Fruit fly (Drosophila melanogaster) whole organism, embryonic: ENCODE results near the gene CG17754.

Experiments
- Abd-B ChIP-seq: fragments of 200-800 bp; sonication (Bioruptor generic); optimal IDR thresholded peaks from 2 replicates; lab custom pipeline; 2018; ENCODE audit warnings: missing biosample characterization, mild to moderate bottlenecking, missing genetic modification characterization, moderate library complexity
- Adf1 ChIP-seq: fragments of 200-800 bp; sonication (Bioruptor generic); IDR thresholded peaks from 2 replicates; pipeline ENCODE4 v1.3.6; 2022; ENCODE audit warnings: missing biosample characterization, missing genetic modification characterization
- B-H2 ChIP-seq: fragments of 200-800 bp; sonication (Bioruptor generic); optimal IDR thresholded peaks from 2 replicates; lab custom pipeline; 2018; ENCODE audit warnings: missing biosample characterization, mild to moderate bottlenecking, missing genetic modification characterization
- BtbVII ChIP-seq: fragments of 200-800 bp; sonication (Bioruptor generic); optimal IDR thresholded peaks from 3 replicates; lab custom pipeline; 2017; ENCODE audit warnings: missing biosample characterization, mild to moderate bottlenecking, missing genetic modification characterization
- CG10274 ChIP-seq: fragments of 200-800 bp; sonication (Bioruptor generic); optimal IDR thresholded peaks from 3 replicates; lab custom pipeline; 2017; ENCODE audit warnings: missing biosample characterization, mild to moderate bottlenecking, missing genetic modification characterization
- CG14860 ChIP-seq: fragments of 200-800 bp; sonication (Bioruptor generic); IDR thresholded peaks from 3 replicates; pipeline ENCODE4 v1.3.6; 2022; ENCODE audit warnings: missing biosample characterization, missing genetic modification characterization; ENCODE audit not compliant: partially characterized antibody
- CG15269 ChIP-seq: fragments of 200-800 bp; sonication (Bioruptor generic); optimal IDR thresholded peaks from 2 replicates; lab custom pipeline; 2018; ENCODE audit warnings: missing biosample characterization, mild to moderate bottlenecking, missing genetic modification characterization, moderate library complexity
- CG15696 ChIP-seq: fragments of 200-800 bp; sonication (Bioruptor generic); optimal IDR thresholded peaks from 2 replicates; lab custom pipeline; 2019; ENCODE audit warnings: missing biosample characterization, mild to moderate bottlenecking, missing genetic modification characterization, moderate library complexity
- CG1647 ChIP-seq: fragments of 200-800 bp; sonication (Bioruptor generic); optimal IDR thresholded peaks from 3 replicates; lab custom pipeline; 2016; ENCODE audit warnings: missing biosample characterization, missing genetic modification characterization
- CG16863 ChIP-seq: fragments of 200-800 bp; sonication (Bioruptor generic); optimal IDR thresholded peaks from 3 replicates; lab custom pipeline; 2016; ENCODE audit warnings: missing biosample characterization, missing genetic modification characterization
- CG17186 ChIP-seq: fragments of 200-800 bp; sonication (Bioruptor generic); optimal IDR thresholded peaks from 3 replicates; lab custom pipeline; 2017; ENCODE audit warnings: missing biosample characterization, missing genetic modification reagents, missing genetic modification characterization
- CG18599 ChIP-seq: fragments of 200-800 bp; sonication (Bioruptor generic); optimal IDR thresholded peaks from 3 replicates; lab custom pipeline; 2017; ENCODE audit warnings: missing biosample characterization, missing genetic modification characterization, mild to moderate bottlenecking, moderate library complexity, missing genetic modification reagents
- CG2678 ChIP-seq: fragments of 200-800 bp; sonication (Bioruptor generic); optimal IDR thresholded peaks from 3 replicates; lab custom pipeline; 2019; ENCODE audit warnings: missing biosample characterization, mild to moderate bottlenecking, missing genetic modification characterization, moderate library complexity
- CG30020 ChIP-seq: fragments of 200-800 bp; optimal IDR thresholded peaks from 2 replicates; lab custom pipeline; 2019; ENCODE audit warnings: missing biosample characterization, mild to moderate bottlenecking, missing genetic modification characterization, moderate library complexity
- CG31388 ChIP-seq: fragments of 200-800 bp; sonication (Bioruptor generic); optimal IDR thresholded peaks from 2 replicates; lab custom pipeline; 2016; ENCODE audit warnings: missing biosample characterization, missing genetic modification characterization
- CG32772 ChIP-seq: fragments of 200-800 bp; sonication (Bioruptor generic); IDR thresholded peaks from 2 replicates; pipeline ENCODE4 v1.3.6; 2022; ENCODE audit warnings: missing biosample characterization, missing genetic modification characterization
- CG33557 ChIP-seq: fragments of 200-800 bp; sonication (Bioruptor generic); optimal IDR thresholded peaks from 2 replicates; lab custom pipeline; 2019; ENCODE audit warnings: missing biosample characterization, mild to moderate bottlenecking, missing genetic modification characterization, moderate library complexity
- CG3407 ChIP-seq: fragments of 200-800 bp; sonication (Bioruptor generic); optimal IDR thresholded peaks from 2 replicates; lab custom pipeline; 2018; ENCODE audit warnings: missing biosample characterization, mild to moderate bottlenecking, missing genetic modification characterization
- CG4360 ChIP-seq: fragments of 200-800 bp; sonication (Bioruptor generic); IDR thresholded peaks from 2 replicates; pipeline ENCODE4 v1.3.6; 2022; ENCODE audit warnings: missing biosample characterization, missing genetic modification characterization
- CG6254 ChIP-seq: fragments of 200-800 bp; sonication (Bioruptor generic); optimal IDR thresholded peaks from 3 replicates; lab custom pipeline; 2017; ENCODE audit warnings: mild to moderate bottlenecking, missing biosample characterization, missing genetic modification reagents, missing genetic modification characterization
- CG6689 ChIP-seq: fragments of 200-800 bp; sonication (Bioruptor generic); IDR thresholded peaks from 2 replicates; pipeline ENCODE4 v1.3.6; 2022; ENCODE audit warnings: missing biosample characterization, missing genetic modification characterization
- CG9437 ChIP-seq: fragments of 200-800 bp; sonication (Bioruptor generic); optimal IDR thresholded peaks from 2 replicates; lab custom pipeline; 2018; ENCODE audit warnings: missing biosample characterization, mild to moderate bottlenecking, missing genetic modification characterization
- Camta ChIP-seq: fragments of 200-800 bp; sonication (Bioruptor generic); optimal IDR thresholded peaks from 2 replicates; lab custom pipeline; 2016; ENCODE audit warnings: missing biosample characterization, missing genetic modification characterization
- Dek ChIP-seq: fragments of 200-800 bp; sonication (Bioruptor generic); optimal IDR thresholded peaks from 3 replicates; lab custom pipeline; 2019; ENCODE audit warnings: missing biosample characterization, mild to moderate bottlenecking, missing genetic modification characterization, moderate library complexity
- Hr3 ChIP-seq: fragments of 200-800 bp; sonication (Bioruptor generic); optimal IDR thresholded peaks from 3 replicates; lab custom pipeline; 2016; ENCODE audit warnings: missing biosample characterization, missing genetic modification characterization
- Jarid2 ChIP-seq: fragments of 200-800 bp; sonication (Bioruptor generic); optimal IDR thresholded peaks from 3 replicates; lab custom pipeline; 2017; ENCODE audit warnings: mild to moderate bottlenecking, missing biosample characterization, missing genetic modification reagents, missing genetic modification characterization
- Kr ChIP-seq: fragments of 200-800 bp; sonication (Bioruptor generic); optimal IDR thresholded peaks from 2 replicates; lab custom pipeline; 2017; ENCODE audit warnings: missing biosample characterization, mild to moderate bottlenecking, missing genetic modification characterization
- MTF-1 ChIP-seq: fragments of 200-800 bp; sonication (Bioruptor generic); optimal IDR thresholded peaks from 2 replicates; lab custom pipeline; 2018; ENCODE audit warnings: missing biosample characterization, mild to moderate bottlenecking, missing genetic modification characterization, borderline replicate concordance
- Poxn ChIP-seq: fragments of 200-800 bp; sonication (Bioruptor generic); IDR thresholded peaks from 2 replicates; pipeline ENCODE4 v1.3.6; 2022; ENCODE audit warnings: missing biosample characterization, missing genetic modification characterization
- Rx ChIP-seq: fragments of 200-800 bp; sonication (Bioruptor generic); IDR thresholded peaks from 2 replicates; pipeline ENCODE4 v1.3.6; 2022; ENCODE audit warnings: missing biosample characterization, missing genetic modification characterization
- Six4 ChIP-seq: fragments of 200-800 bp; sonication (Bioruptor generic); optimal IDR thresholded peaks from 2 replicates; lab custom pipeline; 2016; ENCODE audit warnings: missing biosample characterization, missing genetic modification characterization
- Taf1 ChIP-seq: fragments of 200-800 bp; sonication (Bioruptor generic); IDR thresholded peaks from 2 replicates; pipeline ENCODE4 v1.3.6; 2022; ENCODE audit warnings: missing biosample characterization, missing genetic modification characterization
- ac ChIP-seq: fragments of 200-800 bp; sonication (Bioruptor generic); optimal IDR thresholded peaks from 3 replicates; lab custom pipeline; 2017; ENCODE audit warnings: missing biosample characterization, mild to moderate bottlenecking, missing genetic modification characterization
- ase ChIP-seq: fragments of 200-800 bp; sonication (Bioruptor generic); IDR thresholded peaks from 3 replicates; pipeline ENCODE4 v1.3.6; 2022; ENCODE audit warnings: missing biosample characterization, missing genetic modification characterization
- cad ChIP-seq: fragments of >200 bp; optimal IDR thresholded peaks from 2 replicates; lab custom pipeline; 2017; ENCODE audit warnings: missing biosample characterization, missing genetic modification characterization
- cg ChIP-seq: fragments of 200-800 bp; sonication (Bioruptor generic); optimal IDR thresholded peaks from 3 replicates; lab custom pipeline; 2019; ENCODE audit warnings: missing biosample characterization, mild to moderate bottlenecking, missing genetic modification characterization, moderate library complexity
- chinmo ChIP-seq: fragments of 200-800 bp; sonication (Bioruptor generic); IDR thresholded peaks from 4 replicates; pipeline ENCODE4 v1.3.6; 2022; ENCODE audit warnings: missing biosample characterization, missing genetic modification characterization; ENCODE audit not compliant: partially characterized antibody
- crol ChIP-seq: fragments of 200-800 bp; sonication (Bioruptor generic); IDR thresholded peaks from 2 replicates; pipeline ENCODE4 v1.3.6; 2022; ENCODE audit warnings: missing biosample characterization, missing genetic modification characterization
- dmrt99B ChIP-seq: fragments of 200-800 bp; sonication (Bioruptor generic); optimal IDR thresholded peaks from 2 replicates; lab custom pipeline; 2018; ENCODE audit warnings: missing biosample characterization, mild to moderate bottlenecking, missing genetic modification characterization, moderate library complexity
- fd102C ChIP-seq: fragments of 200-800 bp; sonication (Bioruptor generic); optimal IDR thresholded peaks from 2 replicates; lab custom pipeline; 2018; ENCODE audit warnings: missing biosample characterization, mild to moderate bottlenecking, missing genetic modification characterization, moderate library complexity
- fu2 ChIP-seq: fragments of 200-800 bp; sonication (Bioruptor generic); optimal IDR thresholded peaks from 2 replicates; lab custom pipeline; 2016; ENCODE audit warnings: missing biosample characterization, missing genetic modification characterization
- gcm2 ChIP-seq: fragments of 200-800 bp; sonication (Bioruptor generic); optimal IDR thresholded peaks from 2 replicates; lab custom pipeline; 2016; ENCODE audit warnings: missing biosample characterization, missing genetic modification characterization
- gfzf ChIP-seq: fragments of 200-800 bp; sonication (Bioruptor generic); optimal IDR thresholded peaks from 2 replicates; lab custom pipeline; 2016; ENCODE audit warnings: missing biosample characterization, mild to moderate bottlenecking, missing genetic modification characterization, moderate library complexity
- insv ChIP-seq, 2 experiments: fragments of 200-800 bp; sonication (Bioruptor generic); optimal IDR thresholded peaks; 3 replicates each; lab custom pipeline; 2016 to 2018; ENCODE audit warnings: missing biosample characterization in 2 of 2, missing genetic modification characterization in 2 of 2
- lola ChIP-seq, 3 experiments: fragments of >200 bp in 2 of 3; fragments of 200-800 bp in 1 of 3; sonication (Bioruptor generic) in 1 of 3; optimal IDR thresholded peaks; 2 replicates each; lab custom pipeline; 2017 to 2019; ENCODE audit warnings: missing biosample characterization in 3 of 3, missing genetic modification characterization in 3 of 3, mild to moderate bottlenecking in 1 of 3, moderate library complexity in 1 of 3
- repo ChIP-seq: fragments of 200-800 bp; sonication (Bioruptor generic); optimal IDR thresholded peaks from 2 replicates; lab custom pipeline; 2016; ENCODE audit warnings: missing biosample characterization, missing genetic modification characterization
- slou ChIP-seq: fragments of 200-800 bp; sonication (Bioruptor generic); optimal IDR thresholded peaks from 3 replicates; lab custom pipeline; 2016; ENCODE audit warnings: missing biosample characterization, missing genetic modification characterization
- sna ChIP-seq: fragments of 200-800 bp; sonication (Bioruptor generic); IDR thresholded peaks from 2 replicates; pipeline ENCODE4 v1.3.6; 2022; ENCODE audit warnings: missing biosample characterization, missing genetic modification characterization; ENCODE audit not compliant: partially characterized antibody
- stwl ChIP-seq: fragments of 200-800 bp; sonication (Bioruptor generic); optimal IDR thresholded peaks from 3 replicates; lab custom pipeline; 2018; ENCODE audit warnings: missing biosample characterization, mild to moderate bottlenecking, missing genetic modification characterization, moderate library complexity
- zfh1 ChIP-seq: fragments of 200-800 bp; sonication (Bioruptor generic); IDR thresholded peaks from 3 replicates; pipeline ENCODE4 v1.3.6; 2022; ENCODE audit warnings: missing biosample characterization, missing genetic modification characterization

The CG17754 gene

dm6 chrX:9282783-9283289 is 32.6 kb downstream of the CG17754 start, which contains the start of gene c11.1 (continued):
- TF ChIP-seq CG30020 (tag; lab: Kevin White, UChicago) (no peak), gfzf (GFP tag; lab: Kevin White, UChicago) (peak; percentile 95), CG4360 (GFP tag; lab: Robert Waterston, UW) (no peak), fd102C (GFP tag; lab: Kevin White, UChicago) (no peak), Six4 (GFP tag; lab: Kevin White, UChicago) (no peak), slou (GFP tag; lab: Kevin White, UChicago) (no peak), MTF-1 (GFP tag; lab: Kevin White, UChicago) (no peak), CG18599 (GFP tag; lab: Kevin White, UChicago) (no peak), CG15696 (tag; lab: Kevin White, UChicago) (no peak), sna (0 out of 2 replicates have a peak, but pooled peaks have one; percentile 35), CG14860 (GFP tag; lab: Robert Waterston, UW) (no peak), CG6254 (GFP tag; lab: Kevin White, UChicago) (no peak), fu2 (no peak), cg (peak; percentile 35), Abd-B (GFP tag; lab: Kevin White, UChicago) (peak; percentile 88), stwl (tag; lab: Kevin White, UChicago) (peak; percentile 11), Camta (GFP tag; lab: Kevin White, UChicago) (no peak), B-H2 (no peak), zfh1 (GFP tag; lab: Robert Waterston, UW) (no peak), CG9437 (GFP tag; lab: Kevin White, UChicago) (no peak), CG31388 (GFP tag; lab: Kevin White, UChicago) (no peak), insv (GFP tag; optimal IDR thresholded peaks at IDR 0.05; lab: Kevin White, UChicago) (no peak), Jarid2 (GFP tag; lab: Kevin White, UChicago) (no peak), CG33557 (GFP tag; lab: Kevin White, UChicago) (no peak), CG2678 (no peak), Dek (tag; lab: Kevin White, UChicago) (peak; percentile 41), Kr (GFP tag; lab: Kevin White, UChicago) (no peak), Hr3 (GFP tag; lab: Kevin White, UChicago) (no peak), CG3407 (GFP tag; lab: Kevin White, UChicago) (no peak), CG1647 (GFP tag; lab: Kevin White, UChicago) (no peak), Poxn (GFP tag; lab: Robert Waterston, UW) (no peak), CG15269 (no peak), crol (GFP tag; lab: Robert Waterston, UW) (peak; percentile 51), CG6689 (no peak), ac (GFP tag; lab: Kevin White, UChicago) (no peak), cad (no peak), CG10274 (GFP tag; lab: Kevin White, UChicago) (no peak), ase (no peak), CG17186 (GFP tag; lab: Kevin White, UChicago) (no peak), Taf1 (GFP tag; lab: Robert Waterston, UW) (no peak), lola (GFP tag; optimal IDR thresholded peaks at IDR 0.05; lab: Kevin White, UChicago) (no peak), repo (GFP tag; lab: Kevin White, UChicago) (no peak), gcm2 (no peak), CG32772 (GFP tag; lab: Robert Waterston, UW) (no peak), dmrt99B (tag; lab: Kevin White, UChicago) (no peak), chinmo (peak; percentile 72; the same call in 2 of the 4 replicates), Rx (GFP tag; lab: Robert Waterston, UW) (no peak), CG16863 (GFP tag; lab: Kevin White, UChicago) (no peak), BtbVII (no peak), Adf1 (0 out of 2 replicates have a peak, but pooled peaks have one; percentile 19)
